Worm (Caenorhabditis elegans) whole organism, early embryonic: ENCODE results near the gene dhs-17.
"Not testable (repeated sequence)": the region's sequence is repeated elsewhere in the genome, so short reads cannot be mapped to it uniquely, and the experiment has no call there.

ENCODE experiments used
- B0310.2 ChIP-seq: sonication (generic microtip); optimal IDR thresholded peaks from 2 replicates; lab custom pipeline; 2016; ENCODE audit warnings: mild to moderate bottlenecking, missing genetic modification characterization, missing compliant biosample characterization
- F13C5.2 ChIP-seq: sonication (generic microtip); optimal IDR thresholded peaks from 2 replicates; lab custom pipeline; 2017; ENCODE audit warnings: mild to moderate bottlenecking, missing genetic modification characterization, inconsistent platforms, missing compliant biosample characterization
- aly-1 ChIP-seq: sonication (generic microtip); optimal IDR thresholded peaks from 2 replicates; lab custom pipeline; 2016; ENCODE audit warnings: missing genetic modification characterization, missing compliant biosample characterization
- ama-1 ChIP-seq: fragments of 150-350 bp; optimal IDR thresholded peaks from 2 replicates; lab custom pipeline; 2014
- ceh-13 ChIP-seq: fragments of 200-800 bp; sonication (Bioruptor generic); optimal IDR thresholded peaks from 2 replicates; lab custom pipeline; 2018; ENCODE audit warnings: mild to moderate bottlenecking, missing genetic modification characterization, missing compliant biosample characterization
- ceh-36 ChIP-seq: sonication (generic microtip); optimal IDR thresholded peaks from 2 replicates; lab custom pipeline; 2016; ENCODE audit warnings: missing genetic modification characterization, inconsistent platforms, missing compliant biosample characterization
- ets-7 ChIP-seq: sonication (generic microtip); optimal IDR thresholded peaks from 2 replicates; lab custom pipeline; 2016; ENCODE audit warnings: missing genotype, missing genetic modification characterization, missing compliant biosample characterization
- flt-1 ChIP-seq: fragments of 200-800 bp; sonication (Bioruptor generic); IDR thresholded peaks from 2 replicates; pipeline ENCODE4 v1.3.6; 2022; ENCODE audit warnings: missing genetic modification characterization, missing compliant biosample characterization
- hmbx-1 ChIP-seq: sonication (generic microtip); optimal IDR thresholded peaks from 2 replicates; lab custom pipeline; 2016; ENCODE audit warnings: mild to moderate bottlenecking, missing genetic modification characterization, missing compliant biosample characterization
- hmg-4 ChIP-seq: fragments of 200-800 bp; sonication (Bioruptor generic); optimal IDR thresholded peaks from 2 replicates; lab custom pipeline; 2018; ENCODE audit warnings: mild to moderate bottlenecking, missing genetic modification characterization, missing compliant biosample characterization
- hnd-1 ChIP-seq: sonication (generic microtip); optimal IDR thresholded peaks from 2 replicates; lab custom pipeline; 2016; ENCODE audit warnings: missing genetic modification characterization, missing compliant biosample characterization
- pes-1 ChIP-seq: fragments of 200-800 bp; sonication (Bioruptor generic); IDR thresholded peaks from 2 replicates; pipeline ENCODE4 v1.3.6; 2022; ENCODE audit warnings: missing genetic modification reagents, missing genetic modification characterization, missing compliant biosample characterization
- scrt-1 ChIP-seq: fragments of 200-800 bp; sonication (Bioruptor generic); IDR thresholded peaks from 2 replicates; pipeline ENCODE4 v1.3.6; 2022; ENCODE audit warnings: missing genetic modification characterization, missing compliant biosample characterization
- sea-1 ChIP-seq: fragments of 200-800 bp; sonication (Bioruptor generic); conservative IDR thresholded peaks from 2 replicates; pipeline ENCODE4 v1.3.6; 2022; ENCODE audit warnings: missing genetic modification characterization, missing compliant biosample characterization
- tbx-11 ChIP-seq: fragments of 200-800 bp; sonication (Bioruptor generic); IDR thresholded peaks from 2 replicates; pipeline ENCODE4 v1.3.6; 2022; ENCODE audit warnings: missing genetic modification characterization, missing compliant biosample characterization
- tbx-37 ChIP-seq: fragments of 200-800 bp; sonication (Bioruptor generic); conservative IDR thresholded peaks from 2 replicates; pipeline ENCODE4 v1.3.6; 2022; ENCODE audit warnings: missing genetic modification reagents, missing genetic modification characterization, missing compliant biosample characterization
- tra-4 ChIP-seq: sonication (generic microtip); optimal IDR thresholded peaks from 2 replicates; lab custom pipeline; 2017; ENCODE audit warnings: missing genetic modification characterization, missing compliant biosample characterization

The dhs-17 gene

ce11 chrV:6044853-6045594, 10.4 kb upstream of the dhs-17 start, which contains the start of gene R01B10.3:
TSS of gene R01B10.3 (minus strand) at chrV:6045129.
- no peak for TF ChIP-seq tbx-37 (GFP tag; lab: Robert Waterston, UW)
- TF ChIP-seq sea-1 (GFP tag; lab: Robert Waterston, UW), result peak; percentile 59; the same call in 1 of the 2 replicates

- TF ChIP-seq aly-1 (tag; lab: Kevin White, UChicago) (no peak), tbx-11 (GFP tag; lab: Robert Waterston, UW) (no peak), scrt-1 (GFP tag; lab: Robert Waterston, UW) (no peak), ceh-36 (tag; lab: Kevin White, UChicago) (no peak), ceh-13 (GFP tag; lab: Kevin White, UChicago) (no peak), ets-7 (tag; lab: Kevin White, UChicago) (no peak), B0310.2 (tag; lab: Kevin White, UChicago) (no peak), ama-1 (no peak), sea-1 (GFP tag; lab: Robert Waterston, UW) (no peak), tra-4 (tag; lab: Kevin White, UChicago) (no peak), hmg-4 (GFP tag; lab: Kevin White, UChicago) (no peak), pes-1 (no peak), hmbx-1 (tag; lab: Kevin White, UChicago) (no peak), flt-1 (GFP tag; lab: Robert Waterston, UW) (no peak), hnd-1 (tag; lab: Kevin White, UChicago) (no peak), tbx-37 (GFP tag; lab: Robert Waterston, UW) (no peak), F13C5.2 (tag; lab: Kevin White, UChicago) (no peak)
Measured at ce11 chrV:6044448-6044847, 9.8 kb upstream of the dhs-17 start.

ce11 chrV:6043275-6044271, 9.0 kb upstream of the dhs-17 start, which contains the start of gene cpi-2:
TSS of gene cpi-2 (plus strand) at chrV:6044062.
- TF ChIP-seq F13C5.2 (tag; lab: Kevin White, UChicago), result peak; percentile 56
- no peak for TF ChIP-seq ceh-13 (GFP tag; lab: Kevin White, UChicago)

- no peak for TF ChIP-seq hnd-1 (tag; lab: Kevin White, UChicago)
- TF ChIP-seq aly-1 (tag; lab: Kevin White, UChicago), result no peak
- no peak for TF ChIP-seq tbx-11 (GFP tag; lab: Robert Waterston, UW)
- no peak for TF ChIP-seq tbx-37 (GFP tag; lab: Robert Waterston, UW)
- TF ChIP-seq hmg-4 (GFP tag; lab: Kevin White, UChicago), result no peak
- TF ChIP-seq tra-4 (tag; lab: Kevin White, UChicago), result no peak
- no peak for TF ChIP-seq ceh-36 (tag; lab: Kevin White, UChicago)
- no peak for TF ChIP-seq pes-1
- no peak for TF ChIP-seq flt-1 (GFP tag; lab: Robert Waterston, UW)
- no peak for TF ChIP-seq ceh-13 (GFP tag; lab: Kevin White, UChicago)
- no peak for TF ChIP-seq hmbx-1 (tag; lab: Kevin White, UChicago)
- TF ChIP-seq sea-1 (GFP tag; lab: Robert Waterston, UW), result no peak
- no peak for TF ChIP-seq B0310.2 (tag; lab: Kevin White, UChicago)
Measured at ce11 chrV:6041375-6041774, 6.8 kb upstream of the dhs-17 start, which contains the start of gene R01B10.2. TSS of gene R01B10.2 (minus strand) at chrV:6041475.

- TF ChIP-seq aly-1, tra-4, ceh-36 (tag; lab: Kevin White, UChicago): not testable (repeated sequence)
Measured at ce11 chrV:6038405-6039151, 4.0 kb upstream of the dhs-17 start, which contains the start of gene F29G9.1. TSS of gene F29G9.1 (plus strand) at chrV:6039101.

ce11 chrV:6036547-6036946, 1.9 kb upstream of the dhs-17 start:
- TF ChIP-seq aly-1 (tag; lab: Kevin White, UChicago) (no peak), hmg-4 (GFP tag; lab: Kevin White, UChicago) (no peak), ceh-13 (GFP tag; lab: Kevin White, UChicago) (no peak), hnd-1 (tag; lab: Kevin White, UChicago) (no peak), tbx-37 (GFP tag; lab: Robert Waterston, UW) (no peak), flt-1 (GFP tag; lab: Robert Waterston, UW) (no peak), ama-1 (no peak), sea-1 (GFP tag; lab: Robert Waterston, UW) (no peak), hmbx-1 (tag; lab: Kevin White, UChicago) (no peak), B0310.2 (tag; lab: Kevin White, UChicago) (no peak), pes-1 (no peak), tbx-11 (GFP tag; lab: Robert Waterston, UW) (no peak), ets-7 (tag; lab: Kevin White, UChicago) (no peak), F13C5.2 (tag; lab: Kevin White, UChicago) (no peak)
